Fruit fly (Drosophila melanogaster) whole organism, embryonic: ENCODE measurements around the gene CG2321.
A peak's percentile ranks its signal among the peaks of the same experiment; 100 is the strongest.

Experiments used
- CG10267 ChIP-seq: fragments of 200-800 bp; sonication (Bioruptor generic); optimal IDR thresholded peaks from 2 replicates; lab custom pipeline; 2018; ENCODE audit warnings: missing biosample characterization, mild to moderate bottlenecking, missing genetic modification characterization, moderate library complexity
- CG12391 ChIP-seq: fragments of 200-800 bp; sonication (Bioruptor generic); optimal IDR thresholded peaks from 3 replicates; lab custom pipeline; 2018; ENCODE audit warnings: missing biosample characterization, mild to moderate bottlenecking, missing genetic modification characterization, moderate library complexity
- CG13287 ChIP-seq: fragments of 200-800 bp; sonication (Bioruptor generic); IDR thresholded peaks from 2 replicates; pipeline ENCODE4 v1.3.6; 2022; ENCODE audit warnings: missing biosample characterization, missing genetic modification characterization; ENCODE audit not compliant: partially characterized antibody
- CG15514 ChIP-seq: fragments of 200-800 bp; sonication (Bioruptor generic); optimal IDR thresholded peaks from 3 replicates; lab custom pipeline; 2017; ENCODE audit warnings: missing biosample characterization, missing genetic modification characterization, mild to moderate bottlenecking, moderate library complexity, missing genetic modification reagents
- CG15696 ChIP-seq: fragments of 200-800 bp; sonication (Bioruptor generic); optimal IDR thresholded peaks from 2 replicates; lab custom pipeline; 2019; ENCODE audit warnings: missing biosample characterization, mild to moderate bottlenecking, missing genetic modification characterization, moderate library complexity
- CG1603 ChIP-seq: fragments of 200-800 bp; sonication (Bioruptor generic); optimal IDR thresholded peaks from 2 replicates; lab custom pipeline; 2019; ENCODE audit warnings: missing biosample characterization, mild to moderate bottlenecking, missing genetic modification characterization, moderate library complexity
- CG17912 ChIP-seq: fragments of 200-800 bp; sonication (Bioruptor generic); optimal IDR thresholded peaks from 2 replicates; lab custom pipeline; 2018; ENCODE audit warnings: missing biosample characterization, mild to moderate bottlenecking, missing genetic modification characterization
- CG3065 ChIP-seq: fragments of 200-800 bp; sonication (Bioruptor generic); optimal IDR thresholded peaks from 2 replicates; lab custom pipeline; 2016; ENCODE audit warnings: missing biosample characterization, missing genetic modification characterization
- CG34422 ChIP-seq: fragments of 200-800 bp; sonication (Bioruptor generic); IDR thresholded peaks from 3 replicates; pipeline ENCODE4 v1.3.6; 2022; ENCODE audit warnings: missing biosample characterization, missing genetic modification characterization
- CG3847 ChIP-seq: fragments of 200-800 bp; sonication (Bioruptor generic); IDR thresholded peaks from 2 replicates; pipeline ENCODE4 v1.3.6; 2022; ENCODE audit warnings: missing biosample characterization, missing genetic modification characterization
- CG4282 ChIP-seq: fragments of 200-800 bp; sonication (Bioruptor generic); optimal IDR thresholded peaks from 2 replicates; lab custom pipeline; 2016; ENCODE audit warnings: missing biosample characterization, missing genetic modification characterization
- CG4617 ChIP-seq: fragments of 200-800 bp; sonication (Bioruptor generic); optimal IDR thresholded peaks from 3 replicates; lab custom pipeline; 2016; ENCODE audit warnings: missing biosample characterization, missing genetic modification characterization, borderline replicate concordance
- CG6654 ChIP-seq: fragments of 200-800 bp; sonication (Bioruptor generic); optimal IDR thresholded peaks from 2 replicates; lab custom pipeline; 2017; ENCODE audit warnings: missing biosample characterization, mild to moderate bottlenecking, missing genetic modification characterization
- CG6791 ChIP-seq: fragments of 200-800 bp; sonication (Bioruptor generic); IDR thresholded peaks from 3 replicates; pipeline ENCODE4 v1.3.6; 2022; ENCODE audit warnings: missing biosample characterization, missing genetic modification characterization; ENCODE audit not compliant: partially characterized antibody
- Dll ChIP-seq: fragments of 200-800 bp; sonication (Bioruptor generic); IDR thresholded peaks from 4 replicates; pipeline ENCODE4 v1.3.6; 2022; ENCODE audit warnings: missing biosample characterization, missing genetic modification characterization; ENCODE audit not compliant: partially characterized antibody
- Doc3 ChIP-seq: fragments of 200-800 bp; sonication (Bioruptor generic); IDR thresholded peaks from 3 replicates; pipeline ENCODE4 v1.3.6; 2022; ENCODE audit warnings: missing biosample characterization, missing genetic modification characterization; ENCODE audit not compliant: partially characterized antibody
- Dp ChIP-seq: fragments of 200-800 bp; sonication (Bioruptor generic); optimal IDR thresholded peaks from 2 replicates; lab custom pipeline; 2018; ENCODE audit warnings: missing biosample characterization, mild to moderate bottlenecking, missing genetic modification characterization, moderate library complexity
- Dref ChIP-seq: fragments of 200-800 bp; sonication (Bioruptor generic); IDR thresholded peaks from 2 replicates; pipeline ENCODE4 v1.3.6; 2022; ENCODE audit warnings: missing biosample characterization, missing genetic modification characterization
- E2f2 ChIP-seq: fragments of 200-800 bp; sonication (Bioruptor generic); IDR thresholded peaks from 2 replicates; pipeline ENCODE4 v1.3.6; 2022; ENCODE audit warnings: missing biosample characterization, missing genetic modification characterization
- HmgZ ChIP-seq: fragments of 200-800 bp; sonication (Bioruptor generic); optimal IDR thresholded peaks from 2 replicates; lab custom pipeline; 2018; ENCODE audit warnings: missing biosample characterization, mild to moderate bottlenecking, missing genetic modification characterization
- Hmr ChIP-seq: fragments of 200-800 bp; sonication (Bioruptor generic); optimal IDR thresholded peaks from 3 replicates; lab custom pipeline; 2017; ENCODE audit warnings: mild to moderate bottlenecking, missing biosample characterization, missing genetic modification reagents, missing genetic modification characterization
- Med ChIP-seq: fragments of 200-800 bp; sonication (Bioruptor generic); peaks from one replicate; lab custom pipeline; 2016; ENCODE audit warnings: missing biosample characterization, missing genetic modification characterization, mild to moderate bottlenecking, inconsistent platforms, moderate library complexity
- Myb ChIP-seq: fragments of 200-800 bp; sonication (Bioruptor generic); optimal IDR thresholded peaks from 2 replicates; lab custom pipeline; 2016; ENCODE audit warnings: missing biosample characterization, missing genetic modification characterization
- Nf-YC ChIP-seq: fragments of 200-800 bp; optimal IDR thresholded peaks from 3 replicates; lab custom pipeline; 2019; ENCODE audit warnings: missing biosample characterization, mild to moderate bottlenecking, missing genetic modification characterization, moderate library complexity
- Opbp ChIP-seq: fragments of 200-800 bp; sonication (Bioruptor generic); IDR thresholded peaks from 3 replicates; pipeline ENCODE4 v1.3.6; 2022; ENCODE audit warnings: missing biosample characterization, missing genetic modification characterization; ENCODE audit not compliant: partially characterized antibody
- Side ChIP-seq: fragments of 200-800 bp; sonication (Bioruptor generic); optimal IDR thresholded peaks from 2 replicates; lab custom pipeline; 2016; ENCODE audit warnings: missing biosample characterization, missing genetic modification characterization
- Spps ChIP-seq: fragments of 200-800 bp; sonication (Bioruptor generic); optimal IDR thresholded peaks from 2 replicates; lab custom pipeline; 2018; ENCODE audit warnings: missing biosample characterization, mild to moderate bottlenecking, missing genetic modification characterization
- Sry-β ChIP-seq: fragments of 200-800 bp; sonication (Bioruptor generic); optimal IDR thresholded peaks from 2 replicates; lab custom pipeline; 2018; ENCODE audit warnings: missing biosample characterization, mild to moderate bottlenecking, missing genetic modification characterization, moderate library complexity
- amos ChIP-seq: fragments of 200-800 bp; sonication (Bioruptor generic); IDR thresholded peaks from 2 replicates; pipeline ENCODE4 v1.3.6; 2022; ENCODE audit warnings: missing biosample characterization, missing genetic modification characterization; ENCODE audit not compliant: partially characterized antibody
- ci ChIP-seq: fragments of 200-800 bp; sonication (Bioruptor generic); IDR thresholded peaks from 3 replicates; pipeline ENCODE4 v1.3.6; 2022; ENCODE audit warnings: missing biosample characterization, missing genetic modification characterization
- ftz-f1 ChIP-seq: fragments of 200-800 bp; sonication (Bioruptor generic); optimal IDR thresholded peaks from 2 replicates; lab custom pipeline; 2016; ENCODE audit warnings: missing biosample characterization, missing genetic modification characterization
- gro ChIP-seq: fragments of 200-800 bp; sonication (Bioruptor generic); optimal IDR thresholded peaks from 2 replicates; lab custom pipeline; 2016; ENCODE audit warnings: missing biosample characterization, missing genetic modification characterization
- hbn ChIP-seq: fragments of 200-800 bp; sonication (Bioruptor generic); IDR thresholded peaks from 2 replicates; pipeline ENCODE4 v1.3.6; 2022; ENCODE audit warnings: missing biosample characterization, missing genetic modification characterization; ENCODE audit not compliant: partially characterized antibody
- knrl ChIP-seq: fragments of 200-800 bp; sonication (Bioruptor generic); IDR thresholded peaks from 3 replicates; pipeline ENCODE4 v1.3.6; 2022; ENCODE audit warnings: missing biosample characterization, missing genetic modification characterization; ENCODE audit not compliant: partially characterized antibody
- lola ChIP-seq, 3 experiments: fragments of >200 bp in 2 of 3; fragments of 200-800 bp in 1 of 3; sonication (Bioruptor generic) in 1 of 3; optimal IDR thresholded peaks; 2 replicates each; lab custom pipeline; 2017 to 2019; ENCODE audit warnings: missing biosample characterization in 3 of 3, missing genetic modification characterization in 3 of 3, mild to moderate bottlenecking in 1 of 3, moderate library complexity in 1 of 3
- mld ChIP-seq: fragments of 200-800 bp; sonication (Bioruptor generic); IDR thresholded peaks from 3 replicates; pipeline ENCODE4 v1.3.6; 2022; ENCODE audit warnings: missing biosample characterization, missing genetic modification characterization; ENCODE audit not compliant: partially characterized antibody
- peb ChIP-seq: fragments of 200-800 bp; sonication (Bioruptor generic); IDR thresholded peaks from 2 replicates; pipeline ENCODE4 v1.3.6; 2022; ENCODE audit warnings: missing biosample characterization, missing genetic modification characterization
- psq ChIP-seq: fragments of 200-800 bp; sonication (Bioruptor generic); optimal IDR thresholded peaks from 2 replicates; lab custom pipeline; 2017; ENCODE audit warnings: missing biosample characterization, missing genetic modification characterization
- pzg ChIP-seq: fragments of 200-800 bp; sonication (Bioruptor generic); optimal IDR thresholded peaks from 3 replicates; lab custom pipeline; 2018; ENCODE audit warnings: missing biosample characterization, mild to moderate bottlenecking, missing genetic modification characterization, moderate library complexity
- ranshi ChIP-seq: fragments of 200-800 bp; sonication (Bioruptor generic); IDR thresholded peaks from 2 replicates; pipeline ENCODE4 v1.3.6; 2022; ENCODE audit warnings: missing biosample characterization, missing genetic modification characterization
- rib ChIP-seq: fragments of 200-800 bp; sonication (Bioruptor generic); IDR thresholded peaks from 2 replicates; pipeline ENCODE4 v1.3.6; 2022; ENCODE audit warnings: missing biosample characterization, missing genetic modification characterization
- row ChIP-seq: fragments of 200-800 bp; sonication (Bioruptor generic); IDR thresholded peaks from 3 replicates; pipeline ENCODE4 v1.3.6; 2022; ENCODE audit warnings: missing biosample characterization, missing genetic modification characterization
- seq ChIP-seq: fragments of 200-800 bp; sonication (Bioruptor generic); IDR thresholded peaks from 2 replicates; pipeline ENCODE4 v1.3.6; 2022; ENCODE audit warnings: missing biosample characterization, missing genetic modification characterization
- so ChIP-seq: fragments of 200-800 bp; sonication (Bioruptor generic); IDR thresholded peaks from 3 replicates; pipeline ENCODE4 v1.3.6; 2022; ENCODE audit warnings: missing biosample characterization, missing genetic modification characterization
- trh ChIP-seq: fragments of 200-800 bp; sonication (Bioruptor generic); optimal IDR thresholded peaks from 2 replicates; lab custom pipeline; 2016; ENCODE audit warnings: missing biosample characterization, missing genetic modification characterization
- unc-4 ChIP-seq: fragments of 200-800 bp; sonication (Bioruptor generic); IDR thresholded peaks from 2 replicates; pipeline ENCODE4 v1.3.6; 2022; ENCODE audit warnings: missing biosample characterization, missing genetic modification characterization; ENCODE audit not compliant: partially characterized antibody
- zen2 ChIP-seq: fragments of 200-800 bp; sonication (Bioruptor generic); IDR thresholded peaks from 3 replicates; pipeline ENCODE4 v1.3.6; 2022; ENCODE audit warnings: missing biosample characterization, missing genetic modification characterization; ENCODE audit not compliant: partially characterized antibody

The CG2321 gene

DNA sequence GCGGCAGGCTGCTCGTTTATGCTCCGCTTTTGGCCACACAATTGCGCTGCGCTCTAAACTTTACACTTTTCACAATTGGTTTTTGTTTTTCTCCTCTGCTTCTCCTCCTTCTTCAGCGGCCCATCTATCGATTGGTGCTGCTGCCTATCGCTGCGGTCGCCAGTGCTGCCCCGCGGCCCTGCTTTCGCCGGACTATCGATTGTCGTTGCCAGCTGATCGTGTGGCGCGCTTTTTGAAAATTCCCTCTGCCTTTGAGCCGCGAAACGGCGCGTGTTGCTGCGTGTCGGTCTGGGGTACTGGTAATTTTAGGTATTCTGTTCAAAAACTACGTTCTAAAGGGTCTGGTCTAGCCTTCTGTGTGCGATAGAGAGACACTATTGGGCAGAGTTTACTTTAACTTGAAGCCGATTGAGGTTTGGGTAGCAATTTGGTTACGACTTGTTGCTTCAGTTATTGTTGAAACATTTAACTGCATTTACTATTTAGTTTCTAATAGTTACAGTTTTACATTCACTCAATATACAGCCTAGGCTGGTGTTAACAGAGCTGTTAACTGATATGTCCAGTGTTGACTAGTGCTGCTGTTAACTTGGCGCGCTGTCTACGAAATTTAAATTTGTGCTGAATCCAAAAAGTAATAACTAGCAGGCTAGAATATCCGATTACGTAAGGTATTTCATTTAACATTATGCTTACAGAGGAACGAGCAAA lies 14.5 kb upstream of the CG2321 start, which contains the start of gene Trc8 (continued):
- peak; percentile 9 for TF ChIP-seq Nf-YC (tag; lab: Kevin White, UChicago)
- TF ChIP-seq hbn = peak; percentile 77
- peak in 1 of 3 experiments; percentile 6 for TF ChIP-seq lola (GFP tag; optimal IDR thresholded peaks at IDR 0.05; lab: Kevin White, UChicago)
- peak; percentile 80 for TF ChIP-seq CG4617
- TF ChIP-seq so (GFP tag; lab: Robert Waterston, UW) = 0 out of 3 replicates have a peak, but pooled peaks have one; percentile 13
- peak; percentile 99 for TF ChIP-seq Dref (GFP tag; lab: Robert Waterston, UW)
- peak; percentile 93 for TF ChIP-seq amos (GFP tag; lab: Robert Waterston, UW)
- TF ChIP-seq gro (GFP tag; lab: Kevin White, UChicago) = no peak
- peak; percentile 60 for TF ChIP-seq CG1603 (tag; lab: Kevin White, UChicago)
- peak; percentile 98 for TF ChIP-seq E2f2
- TF ChIP-seq CG12391 (tag; lab: Kevin White, UChicago) = peak; percentile 16
- TF ChIP-seq knrl (GFP tag; lab: Robert Waterston, UW) = peak; percentile 82
- TF ChIP-seq CG4282 = no peak
- peak; percentile 90 for TF ChIP-seq CG13287 (GFP tag; lab: Robert Waterston, UW)
- TF ChIP-seq Dll (GFP tag; lab: Robert Waterston, UW) = peak; percentile 88
- TF ChIP-seq CG6654 (GFP tag; lab: Kevin White, UChicago) = peak; percentile 98
- TF ChIP-seq CG3065 (GFP tag; lab: Kevin White, UChicago) = no peak
- peak; percentile 65 for TF ChIP-seq Doc3
- TF ChIP-seq Hmr (GFP tag; lab: Kevin White, UChicago) = peak; percentile 22
- peak; percentile 14 for TF ChIP-seq Side (GFP tag; lab: Kevin White, UChicago)
- peak; percentile 25; the same call in 1 of the 3 replicates for TF ChIP-seq row (GFP tag; lab: Robert Waterston, UW)
- TF ChIP-seq CG34422 = 0 out of 3 replicates have a peak, but pooled peaks have one; percentile 11
- peak; percentile 34 for TF ChIP-seq HmgZ
- peak; percentile 97 for TF ChIP-seq psq (GFP tag; lab: Kevin White, UChicago)
- peak; percentile 87 for TF ChIP-seq CG6791 (GFP tag; lab: Robert Waterston, UW)
- no peak for TF ChIP-seq Spps
- TF ChIP-seq rib (GFP tag; lab: Robert Waterston, UW) = peak; percentile 61
- TF ChIP-seq ci = peak; percentile 69; the same call in 2 of the 3 replicates
- TF ChIP-seq Med (GFP tag; lab: Kevin White, UChicago) = peak; percentile 74
- TF ChIP-seq ranshi (GFP tag; lab: Robert Waterston, UW) = 0 out of 2 replicates have a peak, but pooled peaks have one; percentile 3
- peak; percentile 79 for TF ChIP-seq unc-4 (GFP tag; lab: Robert Waterston, UW)
- TF ChIP-seq CG17912 (GFP tag; lab: Kevin White, UChicago) = peak; percentile 20
- TF ChIP-seq CG3847 (GFP tag; lab: Robert Waterston, UW) = peak; percentile 44
- TF ChIP-seq Opbp (GFP tag; lab: Robert Waterston, UW) = peak; percentile 93
- TF ChIP-seq CG15696 = no peak
- peak; percentile 94 for TF ChIP-seq CG10267 (tag; lab: Kevin White, UChicago)
- TF ChIP-seq ftz-f1 (GFP tag; lab: Kevin White, UChicago) = peak; percentile 33
- TF ChIP-seq Dp (GFP tag; lab: Kevin White, UChicago) = peak; percentile 98
- TF ChIP-seq Myb (GFP tag; lab: Kevin White, UChicago) = peak; percentile 49
- peak; percentile 29 for TF ChIP-seq Sry-β (GFP tag; lab: Kevin White, UChicago)
- peak; percentile 65 for TF ChIP-seq CG15514 (GFP tag; lab: Kevin White, UChicago)
- peak; percentile 92 for TF ChIP-seq pzg (GFP tag; lab: Kevin White, UChicago)
- TF ChIP-seq mld (GFP tag; lab: Robert Waterston, UW) = peak; percentile 79
- TF ChIP-seq seq (GFP tag; lab: Robert Waterston, UW) = no peak
- no peak for TF ChIP-seq trh (GFP tag; lab: Kevin White, UChicago)
- peak; percentile 58 for TF ChIP-seq zen2 (GFP tag; lab: Robert Waterston, UW)
- no peak for TF ChIP-seq peb (GFP tag; lab: Robert Waterston, UW)
